Worm (Caenorhabditis elegans): ENCODE measurements around the gene magi-1.

DNA sequence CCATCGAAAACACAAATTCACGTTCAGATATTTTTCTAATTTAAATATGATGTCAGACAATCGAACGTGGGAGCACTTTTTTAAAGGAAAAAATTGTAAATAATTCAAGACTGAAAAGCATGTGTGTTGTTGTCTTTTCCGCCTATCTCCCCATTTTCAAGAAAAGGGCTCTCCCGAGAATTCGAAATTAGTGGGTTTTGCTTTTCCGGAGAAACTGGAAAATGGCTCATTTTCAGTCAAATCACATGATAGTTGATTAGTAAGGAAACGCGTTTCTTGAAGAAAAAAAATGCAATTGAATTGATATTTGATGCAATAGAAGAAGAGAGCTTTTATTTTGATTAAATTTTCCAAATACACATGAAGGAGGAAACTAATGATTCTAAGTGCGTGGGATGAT lies 45.0 kb downstream of the magi-1 start:
- TF ChIP-seq unc-98 (GFP tag; IDR thresholded peaks at IDR 0.05) (no peak), ama-1 (optimal IDR thresholded peaks at IDR 0.05) (no peak), mdl-1 (tag; optimal IDR thresholded peaks at IDR 0.05) (no peak), lir-3 (tag; optimal IDR thresholded peaks at IDR 0.05; ENCODE audit: poor library complexity) (no peak), pqm-1 (tag; optimal IDR thresholded peaks at IDR 0.05) (no peak), nhr-28 (tag; optimal IDR thresholded peaks at IDR 0.05) (no peak), egl-27 (tag; optimal IDR thresholded peaks at IDR 0.05) (no peak)

All from whole organism, L1 larva.